Worm (Caenorhabditis elegans) whole organism, L1 larva: ENCODE results near the gene hil-7.

Source experiments
- C04F5.9 ChIP-seq: sonication (generic microtip); optimal IDR thresholded peaks from 2 replicates; lab custom pipeline; 2016; ENCODE audit warnings: missing genetic modification characterization, missing compliant biosample characterization
- C16A3.4 ChIP-seq: fragments of 150-350 bp; optimal IDR thresholded peaks from 2 replicates; lab custom pipeline; 2014; ENCODE audit warnings: missing biosample characterization, missing genetic modification characterization
- F16B12.6 ChIP-seq: fragments of 150-350 bp; optimal IDR thresholded peaks from 2 replicates; lab custom pipeline; 2014; ENCODE audit warnings: missing biosample characterization, missing genetic modification characterization
- Y116A8C.19 ChIP-seq: sonication (generic microtip); optimal IDR thresholded peaks from 2 replicates; lab custom pipeline; 2016; ENCODE audit warnings: missing compliant biosample characterization, missing genetic modification characterization, borderline replicate concordance
- alr-1 ChIP-seq: fragments of 200-800 bp; sonication (Bioruptor generic); optimal IDR thresholded peaks from 2 replicates; lab custom pipeline; 2018; ENCODE audit warnings: borderline replicate concordance, mild to moderate bottlenecking, missing genetic modification characterization, missing compliant biosample characterization
- ama-1 ChIP-seq: fragments of 150-350 bp; optimal IDR thresholded peaks from 2 replicates; lab custom pipeline; 2014
- ceh-63 ChIP-seq: fragments of 200-800 bp; sonication (Bioruptor generic); optimal IDR thresholded peaks from 2 replicates; lab custom pipeline; 2018; ENCODE audit warnings: mild to moderate bottlenecking, missing genetic modification characterization, missing compliant biosample characterization
- ceh-8 ChIP-seq: fragments of 200-800 bp; sonication (Bioruptor generic); optimal IDR thresholded peaks from 2 replicates; lab custom pipeline; 2018; ENCODE audit warnings: mild to moderate bottlenecking, missing genetic modification characterization, moderate library complexity, missing compliant biosample characterization
- ceh-82 ChIP-seq, 3 experiments: fragments of 150-350 bp in 1 of 3; sonication (generic microtip) in 2 of 3; optimal IDR thresholded peaks; 2 replicates each; lab custom pipeline; 2014 to 2017; ENCODE audit warnings: missing biosample characterization in 3 of 3, missing genetic modification characterization in 3 of 3
- ceh-88 ChIP-seq: fragments of 200-800 bp; sonication (Bioruptor generic); IDR thresholded peaks from 2 replicates; pipeline ENCODE4 v1.3.6; 2022; ENCODE audit warnings: missing genetic modification characterization, missing compliant biosample characterization
- ceh-90 ChIP-seq: sonication (generic microtip); optimal IDR thresholded peaks from 2 replicates; lab custom pipeline; 2016; ENCODE audit warnings: missing genetic modification characterization, missing compliant biosample characterization
- ces-1 ChIP-seq: fragments of 150-350 bp; optimal IDR thresholded peaks from 2 replicates; lab custom pipeline; 2014; ENCODE audit warnings: missing biosample characterization, missing genetic modification reagents, missing genetic modification characterization
- dpl-1 ChIP-seq, 3 experiments: fragments of 150-350 bp in 2 of 3; sonication (generic microtip) in 1 of 3; optimal IDR thresholded peaks; 2 replicates each; lab custom pipeline; 2014 to 2017; ENCODE audit warnings: missing biosample characterization in 3 of 3, missing genetic modification characterization in 3 of 3, missing genetic modification reagents in 3 of 3
- dsc-1 ChIP-seq: sonication (generic microtip); optimal IDR thresholded peaks from 2 replicates; lab custom pipeline; 2016; ENCODE audit warnings: mild to moderate bottlenecking, missing genetic modification characterization, missing compliant biosample characterization
- egl-13 ChIP-seq: sonication (generic microtip); optimal IDR thresholded peaks from 2 replicates; lab custom pipeline; 2016; ENCODE audit warnings: missing genotype, missing genetic modification reagents, missing genetic modification characterization, missing compliant biosample characterization
- elt-2 ChIP-seq: sonication (generic microtip); optimal IDR thresholded peaks from 2 replicates; lab custom pipeline; 2016; ENCODE audit warnings: missing genetic modification characterization, mild to moderate bottlenecking, inconsistent platforms, missing compliant biosample characterization, missing genetic modification reagents
- fkh-4 ChIP-seq: sonication (generic microtip); optimal IDR thresholded peaks from 2 replicates; lab custom pipeline; 2016; ENCODE audit warnings: missing compliant biosample characterization, missing genetic modification characterization, borderline replicate concordance
- fkh-8 ChIP-seq: sonication (generic microtip); optimal IDR thresholded peaks from 2 replicates; lab custom pipeline; 2016; ENCODE audit warnings: mild to moderate bottlenecking, missing genetic modification characterization, missing compliant biosample characterization
- fos-1 ChIP-seq: fragments of 150-350 bp; optimal IDR thresholded peaks from 2 replicates; lab custom pipeline; 2014; ENCODE audit warnings: missing biosample characterization, missing genetic modification characterization
- hlh-4 ChIP-seq: sonication (generic microtip); optimal IDR thresholded peaks from 2 replicates; lab custom pipeline; 2016; ENCODE audit warnings: mild to moderate bottlenecking, missing genetic modification characterization, missing compliant biosample characterization
- hpl-2 ChIP-seq: fragments of 150-350 bp; optimal IDR thresholded peaks from 2 replicates; lab custom pipeline; 2014; ENCODE audit warnings: missing biosample characterization, missing genetic modification reagents, missing genetic modification characterization
- jun-1 ChIP-seq: fragments of 150-350 bp; optimal IDR thresholded peaks from 2 replicates; lab custom pipeline; 2014; ENCODE audit warnings: missing biosample characterization, missing genetic modification reagents, missing genetic modification characterization
- lin-13 ChIP-seq: fragments of 150-350 bp; optimal IDR thresholded peaks from 2 replicates; lab custom pipeline; 2014; ENCODE audit warnings: missing biosample characterization, missing genetic modification reagents, missing genetic modification characterization
- lin-15B ChIP-seq: fragments of 150-350 bp; sonication (generic microtip); optimal IDR thresholded peaks from 3 replicates; lab custom pipeline; 2014; ENCODE audit warnings: missing biosample characterization, missing genetic modification characterization
- lin-35 ChIP-seq, 2 experiments: fragments of 150-350 bp; optimal IDR thresholded peaks; 2 replicates each; lab custom pipeline; 2014; ENCODE audit warnings: missing biosample characterization in 2 of 2, missing genetic modification characterization in 2 of 2, missing genetic modification reagents in 2 of 2
- lsy-2 ChIP-seq, 2 experiments: fragments of 150-350 bp; optimal IDR thresholded peaks; 2 replicates each; lab custom pipeline; 2014; ENCODE audit warnings: missing biosample characterization in 2 of 2, missing genetic modification characterization in 2 of 2
- mdl-1 ChIP-seq, 2 experiments: fragments of 150-350 bp; optimal IDR thresholded peaks; 2 replicates each; lab custom pipeline; 2014 to 2017; ENCODE audit warnings: missing biosample characterization in 2 of 2, missing genetic modification characterization in 2 of 2, inconsistent platforms in 1 of 2
- mef-2 ChIP-seq: fragments of 150-350 bp; optimal IDR thresholded peaks from 2 replicates; lab custom pipeline; 2014; ENCODE audit warnings: missing biosample characterization, missing genetic modification characterization
- nhr-11 ChIP-seq: fragments of 150-350 bp; optimal IDR thresholded peaks from 2 replicates; lab custom pipeline; 2014; ENCODE audit warnings: missing biosample characterization, missing genetic modification characterization
- nhr-20 ChIP-seq: sonication (generic microtip); optimal IDR thresholded peaks from 2 replicates; lab custom pipeline; 2016; ENCODE audit warnings: mild to moderate bottlenecking, missing genetic modification characterization, missing compliant biosample characterization
- nhr-237 ChIP-seq: fragments of 150-350 bp; optimal IDR thresholded peaks from 2 replicates; lab custom pipeline; 2014; ENCODE audit warnings: missing biosample characterization, missing genetic modification characterization
- nhr-47 ChIP-seq: sonication (generic microtip); optimal IDR thresholded peaks from 2 replicates; lab custom pipeline; 2016; ENCODE audit warnings: mild to moderate bottlenecking, missing genetic modification characterization, moderate library complexity, missing compliant biosample characterization
- nhr-71 ChIP-seq: sonication (generic microtip); optimal IDR thresholded peaks from 2 replicates; lab custom pipeline; 2016; ENCODE audit warnings: mild to moderate bottlenecking, missing genetic modification characterization, moderate library complexity, missing compliant biosample characterization
- nhr-77 ChIP-seq: fragments of 150-350 bp; optimal IDR thresholded peaks from 2 replicates; lab custom pipeline; 2014; ENCODE audit warnings: missing biosample characterization, missing genetic modification characterization
- nhr-84 ChIP-seq: sonication (generic microtip); optimal IDR thresholded peaks from 2 replicates; lab custom pipeline; 2017; ENCODE audit warnings: missing biosample characterization, missing genetic modification characterization
- nhr-85 ChIP-seq: sonication (generic microtip); peaks from one replicate; lab custom pipeline; 2016; ENCODE audit warnings: missing genetic modification characterization, inconsistent platforms, missing compliant biosample characterization
- nhr-90 ChIP-seq: sonication (generic microtip); optimal IDR thresholded peaks from 2 replicates; lab custom pipeline; 2016; ENCODE audit warnings: mild to moderate bottlenecking, missing genetic modification characterization, missing compliant biosample characterization; ENCODE audit not compliant: poor library complexity
- pax-3 ChIP-seq: fragments of 200-800 bp; sonication (Bioruptor generic); optimal IDR thresholded peaks from 2 replicates; lab custom pipeline; 2018; ENCODE audit warnings: mild to moderate bottlenecking, missing genetic modification characterization, moderate library complexity, missing compliant biosample characterization
- pqm-1 ChIP-seq: sonication (generic microtip); optimal IDR thresholded peaks from 3 replicates; lab custom pipeline; 2017; ENCODE audit warnings: missing biosample characterization, missing genetic modification characterization
- rnt-1 ChIP-seq: sonication (generic microtip); optimal IDR thresholded peaks from 2 replicates; lab custom pipeline; 2016; ENCODE audit warnings: mild to moderate bottlenecking, missing genetic modification characterization, moderate library complexity, missing compliant biosample characterization
- skn-1 ChIP-seq: fragments of 150-350 bp; optimal IDR thresholded peaks from 2 replicates; lab custom pipeline; 2014; ENCODE audit warnings: missing biosample characterization, missing genetic modification characterization
- snpc-4 ChIP-seq: fragments of 150-350 bp; optimal IDR thresholded peaks from 2 replicates; lab custom pipeline; 2014; ENCODE audit warnings: missing biosample characterization, missing genetic modification characterization
- snu-23 ChIP-seq: sonication (generic microtip); optimal IDR thresholded peaks from 2 replicates; lab custom pipeline; 2016; ENCODE audit warnings: missing genetic modification characterization, missing compliant biosample characterization
- tlp-1 ChIP-seq: fragments of 150-350 bp; optimal IDR thresholded peaks from 2 replicates; lab custom pipeline; 2014; ENCODE audit warnings: missing biosample characterization, missing genetic modification characterization
- unc-130 ChIP-seq: fragments of 150-350 bp; optimal IDR thresholded peaks from 2 replicates; lab custom pipeline; 2017; ENCODE audit warnings: missing biosample characterization, missing genetic modification characterization, inconsistent platforms
- unc-30 ChIP-seq: sonication (generic microtip); optimal IDR thresholded peaks from 2 replicates; lab custom pipeline; 2017; ENCODE audit warnings: missing biosample characterization, missing genetic modification characterization
- unc-86 ChIP-seq: sonication (generic microtip); optimal IDR thresholded peaks from 2 replicates; lab custom pipeline; 2016; ENCODE audit warnings: missing genetic modification characterization, missing compliant biosample characterization
- unc-98 ChIP-seq: fragments of 200-800 bp; sonication (Bioruptor generic); IDR thresholded peaks from 2 replicates; pipeline ENCODE4 v1.3.6; 2022; ENCODE audit warnings: missing genetic modification characterization, missing compliant biosample characterization
- vab-15 ChIP-seq: sonication (generic microtip); optimal IDR thresholded peaks from 2 replicates; lab custom pipeline; 2017; ENCODE audit warnings: missing genotype, mild to moderate bottlenecking, missing genetic modification characterization, missing compliant biosample characterization
- xbp-1 ChIP-seq: sonication (generic microtip); optimal IDR thresholded peaks from 2 replicates; lab custom pipeline; 2016; ENCODE audit warnings: missing genetic modification characterization, missing compliant biosample characterization
- zag-1 ChIP-seq: fragments of 150-350 bp; optimal IDR thresholded peaks from 2 replicates; lab custom pipeline; 2014; ENCODE audit warnings: missing biosample characterization, missing genetic modification characterization
- ztf-11 ChIP-seq, 2 experiments: sonication (generic microtip); optimal IDR thresholded peaks; 2 replicates each; lab custom pipeline; 2016 to 2017; ENCODE audit warnings: missing genetic modification characterization in 2 of 2, missing biosample characterization in 1 of 2, missing compliant biosample characterization in 1 of 2
- ztf-4 ChIP-seq: fragments of 150-350 bp; optimal IDR thresholded peaks from 2 replicates; lab custom pipeline; 2014; ENCODE audit warnings: missing biosample characterization, missing genetic modification characterization

Gene hil-7

DNA sequence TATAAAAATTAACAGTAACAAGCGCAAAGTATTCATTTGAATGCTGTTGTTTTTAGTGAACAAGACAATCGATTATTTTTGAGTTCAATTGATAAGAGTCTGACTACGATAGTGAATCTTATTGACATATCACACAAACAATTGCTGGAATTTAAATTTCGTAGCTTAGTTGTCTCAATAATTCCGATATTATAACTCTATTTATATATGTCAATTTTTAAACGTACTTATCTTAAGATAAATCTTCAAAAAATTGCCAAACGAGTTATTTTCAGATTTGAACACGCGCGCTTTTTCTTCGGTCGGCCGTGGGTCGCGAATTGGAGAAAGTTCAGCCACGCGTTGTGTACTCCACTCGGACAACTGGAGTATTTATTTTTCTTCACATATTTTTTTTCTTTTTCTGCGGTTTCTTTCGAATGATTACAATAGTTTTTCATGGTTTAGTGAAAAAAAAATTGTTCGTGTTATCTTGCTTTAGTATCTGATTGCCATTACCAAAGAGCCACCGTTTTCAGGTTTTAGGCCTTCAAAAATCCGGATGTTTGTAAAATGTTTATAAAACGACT, 14.3 kb upstream of the hil-7 start, which contains the start of the genes cest-5.1 and C01B10.9:
Gene cest-5.1 (minus strand): TSS at position 51 of the 569 bp plus-strand sequence.
Gene C01B10.9 (plus strand): TSS at position 519 of the 569 bp plus-strand sequence.
- peak; percentile 86 for TF ChIP-seq C04F5.9 (tag; lab: Kevin White, UChicago)
- TF ChIP-seq ama-1 (lab: Kevin White, UChicago) = no peak
- peak; percentile 58 for TF ChIP-seq unc-130 (tag; lab: Kevin White, UChicago)
- no peak for TF ChIP-seq mef-2
- peak; percentile 83 for TF ChIP-seq unc-98
- peak; percentile 48 to 79 (median 61) for TF ChIP-seq ceh-82 (tag; optimal IDR thresholded peaks at IDR 0.05; lab: Kevin White, UChicago)
- TF ChIP-seq snu-23 (GFP tag; lab: Kevin White, UChicago) = peak; percentile 85
- TF ChIP-seq ztf-4 (tag; lab: Kevin White, UChicago) = no peak
- TF ChIP-seq fkh-8 (tag; lab: Kevin White, UChicago) = peak; percentile 81
- TF ChIP-seq alr-1 = no peak
- TF ChIP-seq unc-86 (tag; lab: Kevin White, UChicago) = peak; percentile 78
- TF ChIP-seq nhr-20 = peak; percentile 80
- TF ChIP-seq nhr-11 = peak; percentile 3
- peak; percentile 98 for TF ChIP-seq rnt-1 (tag; lab: Kevin White, UChicago)
- TF ChIP-seq dsc-1 = peak; percentile 88
- peak; percentile 34 for TF ChIP-seq Y116A8C.19 (tag; lab: Kevin White, UChicago)
- TF ChIP-seq ztf-11 (tag; optimal IDR thresholded peaks at IDR 0.05; lab: Kevin White, UChicago) = peak in 1 of 2 experiments; percentile 90
- TF ChIP-seq F16B12.6 (tag; lab: Kevin White, UChicago) = no peak
- TF ChIP-seq jun-1 (tag; lab: Kevin White, UChicago) = peak; percentile 52
- TF ChIP-seq nhr-71 (tag; lab: Kevin White, UChicago) = peak; percentile 92
- TF ChIP-seq nhr-47 (tag; lab: Kevin White, UChicago) = peak; percentile 93
- TF ChIP-seq lin-35 (GFP tag; optimal IDR thresholded peaks at IDR 0.05; lab: Kevin White, UChicago) = peak; percentile 96
- peak; percentile 67 for TF ChIP-seq elt-2 (tag; lab: Kevin White, UChicago)
- peak; percentile 83 for TF ChIP-seq egl-13
- peak; percentile 53 for TF ChIP-seq snpc-4 (tag; lab: Kevin White, UChicago)
- peak; percentile 91 for TF ChIP-seq fkh-4 (tag; lab: Kevin White, UChicago)
- peak; percentile 82 for TF ChIP-seq xbp-1
- peak; percentile 77 for TF ChIP-seq skn-1 (tag; lab: Kevin White, UChicago)
- TF ChIP-seq lin-13 = peak; percentile 42
- TF ChIP-seq lin-15B (tag; lab: Kevin White, UChicago) = peak; percentile 62
- no peak for TF ChIP-seq pqm-1 (tag; lab: Kevin White, UChicago)
- TF ChIP-seq tlp-1 (tag; lab: Kevin White, UChicago) = no peak
- TF ChIP-seq pax-3 (tag; lab: Kevin White, UChicago) = peak; percentile 86
- TF ChIP-seq nhr-85 = peak; percentile 92
- peak; percentile 70 for TF ChIP-seq ceh-88 (GFP tag; lab: Robert Waterston, UW)
- no peak for TF ChIP-seq nhr-84 (tag; lab: Kevin White, UChicago)
- TF ChIP-seq ceh-90 (tag; lab: Kevin White, UChicago) = peak; percentile 93
- TF ChIP-seq C16A3.4 (tag; lab: Kevin White, UChicago) = peak; percentile 66
- TF ChIP-seq ceh-63 = no peak
- TF ChIP-seq dpl-1 (GFP tag; optimal IDR thresholded peaks at IDR 0.05; lab: Kevin White, UChicago) = peak; percentile 90 to 95 (median 94)
- no peak for TF ChIP-seq nhr-237 (tag; lab: Kevin White, UChicago)
- no peak for TF ChIP-seq hpl-2
- TF ChIP-seq lsy-2 (tag; optimal IDR thresholded peaks at IDR 0.05; lab: Kevin White, UChicago) = peak; percentile 78 to 82
- no peak for TF ChIP-seq unc-30
- TF ChIP-seq nhr-90 (tag; lab: Kevin White, UChicago) = peak; percentile 91
- peak; percentile 29 for TF ChIP-seq fos-1
- peak; percentile 28 for TF ChIP-seq hlh-4 (tag; lab: Kevin White, UChicago)
- TF ChIP-seq mdl-1 (tag; optimal IDR thresholded peaks at IDR 0.05; lab: Kevin White, UChicago) = peak in 1 of 2 experiments; percentile 28
- TF ChIP-seq vab-15 = peak; percentile 60
- no peak for TF ChIP-seq ceh-8 (GFP tag; lab: Kevin White, UChicago)
- TF ChIP-seq zag-1 (tag; lab: Kevin White, UChicago) = no peak
- TF ChIP-seq nhr-77 (tag; lab: Kevin White, UChicago) = peak; percentile 36
- TF ChIP-seq ces-1 (GFP tag; lab: Kevin White, UChicago) = no peak
